Fruit fly (Drosophila melanogaster) whole organism, embryonic: ENCODE data around the gene GXIVsPLA2.

Experiments used
- Abd-B ChIP-seq: fragments of 200-800 bp; sonication (Bioruptor generic); optimal IDR thresholded peaks from 2 replicates; lab custom pipeline; 2018; ENCODE audit warnings: missing biosample characterization, mild to moderate bottlenecking, missing genetic modification characterization, moderate library complexity
- Bgb ChIP-seq: fragments of 200-800 bp; sonication (Bioruptor generic); IDR thresholded peaks from 2 replicates; pipeline ENCODE4 v1.3.6; 2022; ENCODE audit warnings: missing biosample characterization, missing genetic modification characterization; ENCODE audit not compliant: partially characterized antibody
- CG10959 ChIP-seq: fragments of 200-800 bp; sonication (Bioruptor generic); IDR thresholded peaks from 2 replicates; pipeline ENCODE4 v1.3.6; 2022; ENCODE audit warnings: missing biosample characterization, missing genetic modification characterization
- CG10979 ChIP-seq: fragments of 200-800 bp; sonication (Bioruptor generic); optimal IDR thresholded peaks from 2 replicates; lab custom pipeline; 2018; ENCODE audit warnings: missing biosample characterization, mild to moderate bottlenecking, missing genetic modification characterization, moderate library complexity
- CG12155 ChIP-seq: fragments of 200-800 bp; sonication (Bioruptor generic); optimal IDR thresholded peaks from 3 replicates; lab custom pipeline; 2016; ENCODE audit warnings: missing biosample characterization, missing genetic modification characterization
- CG12744 ChIP-seq: fragments of 200-800 bp; sonication (Bioruptor generic); optimal IDR thresholded peaks from 2 replicates; lab custom pipeline; 2016; ENCODE audit warnings: missing biosample characterization, missing genetic modification characterization
- CG14860 ChIP-seq: fragments of 200-800 bp; sonication (Bioruptor generic); IDR thresholded peaks from 3 replicates; pipeline ENCODE4 v1.3.6; 2022; ENCODE audit warnings: missing biosample characterization, missing genetic modification characterization; ENCODE audit not compliant: partially characterized antibody
- CG15073 ChIP-seq: fragments of 200-800 bp; sonication (Bioruptor generic); optimal IDR thresholded peaks from 2 replicates; lab custom pipeline; 2016; ENCODE audit warnings: missing biosample characterization, missing genetic modification characterization
- CG16815 ChIP-seq: fragments of 200-800 bp; sonication (Bioruptor generic); optimal IDR thresholded peaks from 3 replicates; lab custom pipeline; 2017; ENCODE audit warnings: missing biosample characterization, mild to moderate bottlenecking, missing genetic modification characterization
- CG17328 ChIP-seq: fragments of 200-800 bp; sonication (Bioruptor generic); IDR thresholded peaks from 2 replicates; pipeline ENCODE4 v1.3.6; 2022; ENCODE audit warnings: missing biosample characterization, missing genetic modification characterization
- CG17361 ChIP-seq: fragments of 200-800 bp; sonication (Bioruptor generic); IDR thresholded peaks from 3 replicates; pipeline ENCODE4 v1.3.6; 2022; ENCODE audit warnings: missing biosample characterization, missing genetic modification characterization
- CG17802 ChIP-seq: fragments of 200-800 bp; sonication (Bioruptor generic); optimal IDR thresholded peaks from 2 replicates; lab custom pipeline; 2018; ENCODE audit warnings: missing biosample characterization, mild to moderate bottlenecking, missing genetic modification characterization, moderate library complexity
- CG17829 ChIP-seq: fragments of 200-800 bp; optimal IDR thresholded peaks from 2 replicates; lab custom pipeline; 2019; ENCODE audit warnings: missing biosample characterization, mild to moderate bottlenecking, missing genetic modification characterization, moderate library complexity
- CG1832 ChIP-seq: fragments of 200-800 bp; sonication (Bioruptor generic); optimal IDR thresholded peaks from 2 replicates; lab custom pipeline; 2017; ENCODE audit warnings: missing biosample characterization, mild to moderate bottlenecking, missing genetic modification characterization, inconsistent platforms
- CG18599 ChIP-seq: fragments of 200-800 bp; sonication (Bioruptor generic); optimal IDR thresholded peaks from 3 replicates; lab custom pipeline; 2017; ENCODE audit warnings: missing biosample characterization, missing genetic modification characterization, mild to moderate bottlenecking, moderate library complexity, missing genetic modification reagents
- CG2889 ChIP-seq: fragments of 200-800 bp; sonication (Bioruptor generic); IDR thresholded peaks from 3 replicates; pipeline ENCODE4 v1.3.6; 2022; ENCODE audit warnings: missing biosample characterization, missing genetic modification characterization
- CG30431 ChIP-seq: fragments of 200-800 bp; sonication (Bioruptor generic); optimal IDR thresholded peaks from 2 replicates; lab custom pipeline; 2017; ENCODE audit warnings: missing biosample characterization, missing genetic modification characterization
- CG34422 ChIP-seq: fragments of 200-800 bp; sonication (Bioruptor generic); IDR thresholded peaks from 3 replicates; pipeline ENCODE4 v1.3.6; 2022; ENCODE audit warnings: missing biosample characterization, missing genetic modification characterization
- CG6272 ChIP-seq: fragments of 200-800 bp; sonication (Bioruptor generic); IDR thresholded peaks from 2 replicates; pipeline ENCODE4 v1.3.6; 2022; ENCODE audit warnings: missing biosample characterization, missing genetic modification characterization
- CG8281 ChIP-seq: fragments of 200-800 bp; sonication (Bioruptor generic); optimal IDR thresholded peaks from 2 replicates; lab custom pipeline; 2018; ENCODE audit warnings: missing biosample characterization, mild to moderate bottlenecking, missing genetic modification characterization, moderate library complexity
- CG8924 ChIP-seq: fragments of 200-800 bp; optimal IDR thresholded peaks from 3 replicates; lab custom pipeline; 2019; ENCODE audit warnings: missing biosample characterization, mild to moderate bottlenecking, missing genetic modification characterization, moderate library complexity
- Dad ChIP-seq: fragments of 200-800 bp; sonication (Bioruptor generic); optimal IDR thresholded peaks from 3 replicates; lab custom pipeline; 2016; ENCODE audit warnings: missing biosample characterization, missing genetic modification characterization
- Dbx ChIP-seq: fragments of 200-800 bp; sonication (Bioruptor generic); IDR thresholded peaks from 3 replicates; pipeline ENCODE4 v1.3.6; 2022; ENCODE audit warnings: missing biosample characterization, missing genetic modification characterization
- Dll ChIP-seq: fragments of 200-800 bp; sonication (Bioruptor generic); IDR thresholded peaks from 4 replicates; pipeline ENCODE4 v1.3.6; 2022; ENCODE audit warnings: missing biosample characterization, missing genetic modification characterization; ENCODE audit not compliant: partially characterized antibody
- Drgx ChIP-seq: fragments of 200-800 bp; sonication (Bioruptor generic); IDR thresholded peaks from 2 replicates; pipeline ENCODE4 v1.3.6; 2022; ENCODE audit warnings: missing biosample characterization, missing genetic modification characterization
- Ets97D ChIP-seq: fragments of 200-800 bp; sonication (Bioruptor generic); optimal IDR thresholded peaks from 3 replicates; lab custom pipeline; 2016; ENCODE audit warnings: missing biosample characterization, missing genetic modification characterization
- Hr78 ChIP-seq, 2 experiments: fragments of 200-800 bp in 1 of 2; fragments of >200 bp in 1 of 2; sonication (Bioruptor generic) in 1 of 2; optimal IDR thresholded peaks; 2 replicates each; lab custom pipeline; 2017 to 2019; ENCODE audit warnings: missing biosample characterization in 2 of 2, missing genetic modification characterization in 2 of 2, mild to moderate bottlenecking in 1 of 2, moderate library complexity in 1 of 2
- Kr ChIP-seq: fragments of 200-800 bp; sonication (Bioruptor generic); optimal IDR thresholded peaks from 2 replicates; lab custom pipeline; 2017; ENCODE audit warnings: missing biosample characterization, mild to moderate bottlenecking, missing genetic modification characterization
- Mes4 ChIP-seq: fragments of 200-800 bp; sonication (Bioruptor generic); optimal IDR thresholded peaks from 2 replicates; lab custom pipeline; 2016; ENCODE audit warnings: missing biosample characterization, missing genetic modification characterization
- Nf-YB ChIP-seq: fragments of 200-800 bp; sonication (Bioruptor generic); optimal IDR thresholded peaks from 3 replicates; lab custom pipeline; 2019; ENCODE audit warnings: missing biosample characterization, mild to moderate bottlenecking, missing genetic modification characterization, moderate library complexity
- Ptx1 ChIP-seq: fragments of 200-800 bp; sonication (Bioruptor generic); IDR thresholded peaks from 2 replicates; pipeline ENCODE4 v1.3.6; 2022; ENCODE audit warnings: missing biosample characterization, missing genetic modification characterization
- Sin3A ChIP-seq: fragments of >200 bp; optimal IDR thresholded peaks from 2 replicates; lab custom pipeline; 2018
- Xrp1 ChIP-seq: fragments of 200-800 bp; sonication (Bioruptor generic); IDR thresholded peaks from 2 replicates; pipeline ENCODE4 v1.3.6; 2022; ENCODE audit warnings: missing biosample characterization, missing genetic modification characterization
- ash1 ChIP-seq: fragments of 200-800 bp; sonication (Bioruptor generic); optimal IDR thresholded peaks from 2 replicates; lab custom pipeline; 2018; ENCODE audit warnings: missing biosample characterization, mild to moderate bottlenecking, missing genetic modification characterization
- crp ChIP-seq, 2 experiments: fragments of 200-800 bp; sonication (Bioruptor generic); optimal IDR thresholded peaks; 2 replicates in 1 of 2; 3 replicates in 1 of 2; lab custom pipeline; 2017; ENCODE audit warnings: missing biosample characterization in 2 of 2, missing genetic modification characterization in 2 of 2, mild to moderate bottlenecking in 1 of 2, moderate library complexity in 1 of 2
- ems ChIP-seq: fragments of 200-800 bp; sonication (Bioruptor generic); optimal IDR thresholded peaks from 3 replicates; lab custom pipeline; 2016; ENCODE audit warnings: missing biosample characterization, missing genetic modification characterization
- insv ChIP-seq, 2 experiments: fragments of 200-800 bp; sonication (Bioruptor generic); optimal IDR thresholded peaks; 3 replicates each; lab custom pipeline; 2016 to 2018; ENCODE audit warnings: missing biosample characterization in 2 of 2, missing genetic modification characterization in 2 of 2
- jumu ChIP-seq: fragments of 200-800 bp; sonication (Bioruptor generic); optimal IDR thresholded peaks from 3 replicates; lab custom pipeline; 2016; ENCODE audit warnings: missing biosample characterization, missing genetic modification characterization
- lab ChIP-seq: fragments of 200-800 bp; sonication (Bioruptor generic); optimal IDR thresholded peaks from 3 replicates; lab custom pipeline; 2017; ENCODE audit warnings: missing biosample characterization, missing genetic modification characterization, mild to moderate bottlenecking, moderate library complexity, missing genetic modification reagents
- lov ChIP-seq, 2 experiments: fragments of 200-800 bp in 1 of 2; fragments of >200 bp in 1 of 2; sonication (Bioruptor generic) in 1 of 2; IDR thresholded peaks in 1 of 2; optimal IDR thresholded peaks in 1 of 2; 2 replicates in 1 of 2; 3 replicates in 1 of 2; pipeline versions ENCODE4 v1.3.6 to Lab custom; 2017 to 2022; ENCODE audit warnings: missing biosample characterization in 1 of 2, missing genetic modification characterization in 1 of 2
- nerfin-1 ChIP-seq: fragments of 200-800 bp; sonication (Bioruptor generic); optimal IDR thresholded peaks from 3 replicates; lab custom pipeline; 2019; ENCODE audit warnings: missing biosample characterization, mild to moderate bottlenecking, missing genetic modification characterization, moderate library complexity
- repo ChIP-seq: fragments of 200-800 bp; sonication (Bioruptor generic); optimal IDR thresholded peaks from 2 replicates; lab custom pipeline; 2016; ENCODE audit warnings: missing biosample characterization, missing genetic modification characterization
- tgo ChIP-seq: fragments of 200-800 bp; sonication (Bioruptor generic); IDR thresholded peaks from 3 replicates; pipeline ENCODE4 v1.3.6; 2022; ENCODE audit warnings: missing biosample characterization, missing genetic modification characterization
- tin ChIP-seq: fragments of 200-800 bp; sonication (Bioruptor generic); optimal IDR thresholded peaks from 3 replicates; lab custom pipeline; 2016; ENCODE audit warnings: missing biosample characterization, missing genetic modification characterization
- ttk ChIP-seq: fragments of 200-800 bp; sonication (Bioruptor generic); IDR thresholded peaks from 2 replicates; pipeline ENCODE4 v2.1.2; 2022; ENCODE audit warnings: missing biosample characterization, missing genetic modification characterization
- usp ChIP-seq: fragments of >200 bp; optimal IDR thresholded peaks from 2 replicates; lab custom pipeline; 2017; ENCODE audit warnings: missing biosample characterization, missing genetic modification characterization
- vvl ChIP-seq: fragments of 200-800 bp; sonication (Bioruptor generic); IDR thresholded peaks from 2 replicates; pipeline ENCODE4 v1.3.6; 2022; ENCODE audit warnings: missing biosample characterization, missing genetic modification characterization
- zf30C ChIP-seq: fragments of 200-800 bp; sonication (Bioruptor generic); optimal IDR thresholded peaks from 3 replicates; lab custom pipeline; 2018; ENCODE audit warnings: missing biosample characterization, mild to moderate bottlenecking, missing genetic modification characterization

Gene GXIVsPLA2

DNA sequence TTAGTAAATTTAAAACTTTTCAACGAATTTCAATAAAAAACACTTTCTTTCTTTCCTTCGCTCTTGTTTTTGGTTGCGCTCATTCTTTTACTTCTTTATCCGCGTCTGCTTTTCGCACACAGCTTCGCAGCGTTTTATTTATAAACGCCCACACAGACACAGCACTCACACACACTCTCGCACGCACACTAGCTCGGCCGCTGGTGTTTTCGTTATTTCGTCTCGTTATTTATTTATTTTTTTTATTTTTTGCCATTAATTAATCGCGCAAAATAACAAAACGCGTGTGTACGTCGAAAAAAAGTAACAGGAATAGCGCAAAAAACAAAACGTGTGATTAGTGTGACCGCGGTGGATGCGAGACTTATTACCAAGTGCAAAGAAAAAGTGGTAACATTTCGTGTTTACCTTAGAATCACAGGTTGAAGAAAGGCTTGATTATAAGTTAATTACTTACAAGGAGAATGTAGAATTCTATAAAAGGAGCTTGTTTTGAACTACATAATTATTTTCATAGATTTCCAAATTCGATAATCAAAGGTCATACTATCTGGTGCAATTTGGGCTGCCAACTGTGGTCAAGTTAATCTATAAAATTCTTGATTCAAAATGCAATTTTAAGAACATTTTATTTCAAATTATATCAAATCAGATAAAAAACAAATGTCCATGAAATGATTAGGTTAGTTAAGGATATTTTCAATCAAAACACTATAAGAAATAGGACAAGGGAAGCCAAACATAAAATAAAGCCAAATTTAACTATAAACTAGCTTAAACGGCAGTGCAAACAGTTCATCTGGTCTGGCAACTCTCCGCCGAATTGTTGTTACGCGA is 49.7 kb downstream of the GXIVsPLA2 start, which contains the start of the genes hzg and mRpS31 (continued):
- TF ChIP-seq jumu (peak; percentile 41), CG16815 (GFP tag; lab: Kevin White, UChicago) (peak; percentile 2), insv (GFP tag; optimal IDR thresholded peaks at IDR 0.05; lab: Kevin White, UChicago) (peak in 1 of 2 experiments; percentile 1), CG17328 (GFP tag; lab: Robert Waterston, UW) (no peak), ttk (GFP tag; lab: Robert Waterston, UW) (peak; percentile 23; the same call in 1 of the 2 replicates), Kr (GFP tag; lab: Kevin White, UChicago) (no peak), CG12155 (GFP tag; lab: Kevin White, UChicago) (peak; percentile 45), CG8924 (tag; lab: Kevin White, UChicago) (peak; percentile 68), Drgx (peak; percentile 73), CG12744 (GFP tag; lab: Kevin White, UChicago) (peak; percentile 40), Ets97D (GFP tag; lab: Kevin White, UChicago) (peak; percentile 56), Nf-YB (peak; percentile 6), vvl (GFP tag; lab: Robert Waterston, UW) (peak; percentile 54; the same call in 1 of the 2 replicates), Hr78 (GFP tag; optimal IDR thresholded peaks at IDR 0.05; lab: Kevin White, UChicago) (no peak), Dad (no peak), crp (GFP tag; optimal IDR thresholded peaks at IDR 0.05; lab: Kevin White, UChicago) (no peak), Sin3A (lab: Kevin White, UChicago) (peak; percentile 31), CG30431 (no peak), usp (GFP tag; lab: Kevin White, UChicago) (no peak), CG17829 (peak; percentile 82), zf30C (GFP tag; lab: Kevin White, UChicago) (peak; percentile 5), CG2889 (GFP tag; lab: Robert Waterston, UW) (no peak), CG14860 (no peak), CG18599 (GFP tag; lab: Kevin White, UChicago) (peak; percentile 49), CG17802 (tag; lab: Kevin White, UChicago) (no peak), ems (GFP tag; lab: Kevin White, UChicago) (no peak), Xrp1 (GFP tag; lab: Robert Waterston, UW) (peak; percentile 52; the same call in 1 of the 2 replicates), Abd-B (GFP tag; lab: Kevin White, UChicago) (peak; percentile 31), CG1832 (GFP tag; lab: Kevin White, UChicago) (no peak), repo (GFP tag; lab: Kevin White, UChicago) (peak; percentile 13), lov (optimal IDR thresholded peaks at IDR 0.05; lab: Kevin White, UChicago) (no peak), lov (GFP tag; IDR thresholded peaks at IDR 0.05; lab: Robert Waterston, UW) (no peak), Bgb (peak; percentile 25; the same call in 1 of the 2 replicates), tin (GFP tag; lab: Kevin White, UChicago) (peak; percentile 55), Dll (GFP tag; lab: Robert Waterston, UW) (no peak), CG8281 (no peak), nerfin-1 (peak; percentile 27), Dbx (GFP tag; lab: Robert Waterston, UW) (peak; percentile 19; the same call in 1 of the 3 replicates), CG10959 (GFP tag; lab: Robert Waterston, UW) (no peak), tgo (peak; percentile 50; the same call in 2 of the 3 replicates), CG6272 (GFP tag; lab: Robert Waterston, UW) (peak; percentile 51), ash1 (no peak), CG34422 (peak; percentile 35; the same call in 1 of the 3 replicates), Ptx1 (peak; percentile 70), lab (peak; percentile 31), CG17361 (peak; percentile 73), Mes4 (GFP tag; lab: Kevin White, UChicago) (no peak), CG15073 (GFP tag; lab: Kevin White, UChicago) (no peak), CG10979 (tag; lab: Kevin White, UChicago) (peak; percentile 40)
